Fruit fly (Drosophila melanogaster) whole organism, embryonic: ENCODE data around the gene spirit.

Experiments
- Antp ChIP-seq: fragments of 200-800 bp; sonication (Bioruptor generic); optimal IDR thresholded peaks from 3 replicates; lab custom pipeline; 2016; ENCODE audit warnings: missing biosample characterization, missing genetic modification characterization
- Asciz ChIP-seq: fragments of 200-800 bp; sonication (Bioruptor generic); optimal IDR thresholded peaks from 2 replicates; lab custom pipeline; 2017; ENCODE audit warnings: missing biosample characterization, mild to moderate bottlenecking, missing genetic modification characterization, missing genetic modification reagents
- CG10366 ChIP-seq: fragments of 200-800 bp; sonication (Bioruptor generic); IDR thresholded peaks from 2 replicates; pipeline ENCODE4 v1.3.6; 2022; ENCODE audit warnings: missing biosample characterization, missing genetic modification characterization
- CG11504 ChIP-seq: fragments of 200-800 bp; sonication (Bioruptor generic); optimal IDR thresholded peaks from 3 replicates; lab custom pipeline; 2019; ENCODE audit warnings: missing biosample characterization, mild to moderate bottlenecking, missing genetic modification characterization, moderate library complexity
- CG12155 ChIP-seq: fragments of 200-800 bp; sonication (Bioruptor generic); optimal IDR thresholded peaks from 3 replicates; lab custom pipeline; 2016; ENCODE audit warnings: missing biosample characterization, missing genetic modification characterization
- CG12391 ChIP-seq: fragments of 200-800 bp; sonication (Bioruptor generic); optimal IDR thresholded peaks from 3 replicates; lab custom pipeline; 2018; ENCODE audit warnings: missing biosample characterization, mild to moderate bottlenecking, missing genetic modification characterization, moderate library complexity
- CG13296 ChIP-seq: fragments of 200-800 bp; sonication (Bioruptor generic); optimal IDR thresholded peaks from 3 replicates; lab custom pipeline; 2018; ENCODE audit warnings: missing biosample characterization, mild to moderate bottlenecking, missing genetic modification characterization
- CG15073 ChIP-seq: fragments of 200-800 bp; sonication (Bioruptor generic); optimal IDR thresholded peaks from 2 replicates; lab custom pipeline; 2016; ENCODE audit warnings: missing biosample characterization, missing genetic modification characterization
- CG15479 ChIP-seq: fragments of 200-800 bp; sonication (Bioruptor generic); optimal IDR thresholded peaks from 3 replicates; lab custom pipeline; 2019; ENCODE audit warnings: missing biosample characterization, mild to moderate bottlenecking, missing genetic modification characterization, moderate library complexity
- CG16815 ChIP-seq: fragments of 200-800 bp; sonication (Bioruptor generic); optimal IDR thresholded peaks from 3 replicates; lab custom pipeline; 2017; ENCODE audit warnings: missing biosample characterization, mild to moderate bottlenecking, missing genetic modification characterization
- CG17359 ChIP-seq: fragments of 200-800 bp; sonication (Bioruptor generic); optimal IDR thresholded peaks from 3 replicates; lab custom pipeline; 2018; ENCODE audit warnings: missing biosample characterization, mild to moderate bottlenecking, missing genetic modification characterization, moderate library complexity
- CG17829 ChIP-seq: fragments of 200-800 bp; optimal IDR thresholded peaks from 2 replicates; lab custom pipeline; 2019; ENCODE audit warnings: missing biosample characterization, mild to moderate bottlenecking, missing genetic modification characterization, moderate library complexity
- CG18262 ChIP-seq: fragments of 200-800 bp; optimal IDR thresholded peaks from 3 replicates; lab custom pipeline; 2019; ENCODE audit warnings: missing biosample characterization, mild to moderate bottlenecking, missing genetic modification characterization, moderate library complexity
- CG1832 ChIP-seq: fragments of 200-800 bp; sonication (Bioruptor generic); optimal IDR thresholded peaks from 2 replicates; lab custom pipeline; 2017; ENCODE audit warnings: missing biosample characterization, mild to moderate bottlenecking, missing genetic modification characterization, inconsistent platforms
- CG18764 ChIP-seq: fragments of 200-800 bp; sonication (Bioruptor generic); optimal IDR thresholded peaks from 3 replicates; lab custom pipeline; 2016; ENCODE audit warnings: missing biosample characterization, missing genetic modification characterization
- CG2120 ChIP-seq: fragments of 200-800 bp; sonication (Bioruptor generic); optimal IDR thresholded peaks from 3 replicates; lab custom pipeline; 2016; ENCODE audit warnings: missing biosample characterization, missing genetic modification characterization
- CG2889 ChIP-seq: fragments of 200-800 bp; sonication (Bioruptor generic); IDR thresholded peaks from 3 replicates; pipeline ENCODE4 v1.3.6; 2022; ENCODE audit warnings: missing biosample characterization, missing genetic modification characterization
- CG30403 ChIP-seq: fragments of 200-800 bp; sonication (Bioruptor generic); optimal IDR thresholded peaks from 3 replicates; lab custom pipeline; 2016; ENCODE audit warnings: missing biosample characterization, missing genetic modification characterization
- CG34224 ChIP-seq: fragments of 200-800 bp; sonication (Bioruptor generic); IDR thresholded peaks from 3 replicates; pipeline ENCODE4 v1.3.6; 2022; ENCODE audit warnings: missing biosample characterization, missing genetic modification characterization; ENCODE audit not compliant: partially characterized antibody
- CG34376 ChIP-seq: fragments of 200-800 bp; sonication (Bioruptor generic); optimal IDR thresholded peaks from 2 replicates; lab custom pipeline; 2018; ENCODE audit warnings: missing biosample characterization, mild to moderate bottlenecking, missing genetic modification characterization
- CG4424 ChIP-seq: fragments of 200-800 bp; sonication (Bioruptor generic); optimal IDR thresholded peaks from 3 replicates; lab custom pipeline; 2016; ENCODE audit warnings: missing biosample characterization, missing genetic modification characterization
- CG6765 ChIP-seq: fragments of 200-800 bp; sonication (Bioruptor generic); optimal IDR thresholded peaks from 3 replicates; lab custom pipeline; 2017; ENCODE audit warnings: missing biosample characterization, mild to moderate bottlenecking, missing genetic modification characterization
- CG7357 ChIP-seq: fragments of 200-800 bp; sonication (Bioruptor generic); IDR thresholded peaks from 3 replicates; pipeline ENCODE4 v1.3.6; 2022; ENCODE audit warnings: missing biosample characterization, missing genetic modification characterization
- CG7372 ChIP-seq: fragments of 200-800 bp; sonication (Bioruptor generic); IDR thresholded peaks from 2 replicates; pipeline ENCODE4 v1.3.6; 2022; ENCODE audit warnings: missing biosample characterization, missing genetic modification characterization
- CG7928 ChIP-seq: fragments of 200-800 bp; sonication (Bioruptor generic); optimal IDR thresholded peaks from 2 replicates; lab custom pipeline; 2017; ENCODE audit warnings: missing biosample characterization, mild to moderate bottlenecking, missing genetic modification characterization
- CG8765 ChIP-seq: fragments of 200-800 bp; sonication (Bioruptor generic); IDR thresholded peaks from 2 replicates; pipeline ENCODE4 v1.3.6; 2022; ENCODE audit warnings: missing biosample characterization, missing genetic modification characterization
- CG9437 ChIP-seq: fragments of 200-800 bp; sonication (Bioruptor generic); optimal IDR thresholded peaks from 2 replicates; lab custom pipeline; 2018; ENCODE audit warnings: missing biosample characterization, mild to moderate bottlenecking, missing genetic modification characterization
- Dref ChIP-seq: fragments of 200-800 bp; sonication (Bioruptor generic); IDR thresholded peaks from 2 replicates; pipeline ENCODE4 v1.3.6; 2022; ENCODE audit warnings: missing biosample characterization, missing genetic modification characterization
- Hsf ChIP-seq: fragments of 200-800 bp; sonication (Bioruptor generic); optimal IDR thresholded peaks from 3 replicates; lab custom pipeline; 2016; ENCODE audit warnings: missing biosample characterization, missing genetic modification characterization
- Med ChIP-seq: fragments of 200-800 bp; sonication (Bioruptor generic); peaks from one replicate; lab custom pipeline; 2016; ENCODE audit warnings: missing biosample characterization, missing genetic modification characterization, mild to moderate bottlenecking, inconsistent platforms, moderate library complexity
- Poxn ChIP-seq: fragments of 200-800 bp; sonication (Bioruptor generic); IDR thresholded peaks from 2 replicates; pipeline ENCODE4 v1.3.6; 2022; ENCODE audit warnings: missing biosample characterization, missing genetic modification characterization
- Ptx1 ChIP-seq: fragments of 200-800 bp; sonication (Bioruptor generic); IDR thresholded peaks from 2 replicates; pipeline ENCODE4 v1.3.6; 2022; ENCODE audit warnings: missing biosample characterization, missing genetic modification characterization
- Stat92E ChIP-seq, 3 experiments: fragments of >200 bp in 2 of 3; fragments of 200-800 bp in 1 of 3; sonication (Bioruptor generic) in 1 of 3; optimal IDR thresholded peaks; 2 replicates each; lab custom pipeline; 2017 to 2019; ENCODE audit warnings: missing biosample characterization in 3 of 3, missing genetic modification characterization in 3 of 3, mild to moderate bottlenecking in 1 of 3, moderate library complexity in 1 of 3
- Xbp1 ChIP-seq: fragments of 200-800 bp; sonication (Bioruptor generic); optimal IDR thresholded peaks from 3 replicates; lab custom pipeline; 2016; ENCODE audit warnings: missing biosample characterization, mild to moderate bottlenecking, missing genetic modification characterization
- eve ChIP-seq, 2 experiments: fragments of >200 bp; optimal IDR thresholded peaks; 2 replicates each; lab custom pipeline; 2017; ENCODE audit warnings: missing biosample characterization in 2 of 2, missing genetic modification characterization in 2 of 2
- grau ChIP-seq: fragments of 200-800 bp; optimal IDR thresholded peaks from 3 replicates; lab custom pipeline; 2019; ENCODE audit warnings: missing biosample characterization, mild to moderate bottlenecking, missing genetic modification characterization, moderate library complexity
- her ChIP-seq: fragments of 200-800 bp; sonication (Bioruptor generic); optimal IDR thresholded peaks from 2 replicates; lab custom pipeline; 2016; ENCODE audit warnings: missing biosample characterization, missing genetic modification characterization
- ind ChIP-seq: fragments of 200-800 bp; sonication (Bioruptor generic); optimal IDR thresholded peaks from 3 replicates; lab custom pipeline; 2016; ENCODE audit warnings: missing biosample characterization, missing genetic modification characterization
- lmd ChIP-seq: fragments of 200-800 bp; sonication (Bioruptor generic); IDR thresholded peaks from 2 replicates; pipeline ENCODE4 v1.3.6; 2022; ENCODE audit warnings: missing biosample characterization, missing genetic modification characterization
- maf-S ChIP-seq: fragments of 200-800 bp; sonication (Bioruptor generic); optimal IDR thresholded peaks from 2 replicates; lab custom pipeline; 2016; ENCODE audit warnings: missing biosample characterization, missing genetic modification characterization
- mam ChIP-seq: fragments of 200-800 bp; sonication (Bioruptor generic); optimal IDR thresholded peaks from 3 replicates; lab custom pipeline; 2016; ENCODE audit warnings: missing biosample characterization, missing genetic modification characterization
- mld ChIP-seq: fragments of 200-800 bp; sonication (Bioruptor generic); IDR thresholded peaks from 3 replicates; pipeline ENCODE4 v1.3.6; 2022; ENCODE audit warnings: missing biosample characterization, missing genetic modification characterization; ENCODE audit not compliant: partially characterized antibody
- org-1 ChIP-seq: fragments of 200-800 bp; sonication (Bioruptor generic); optimal IDR thresholded peaks from 2 replicates; lab custom pipeline; 2017; ENCODE audit warnings: missing biosample characterization, missing genetic modification characterization
- ranshi ChIP-seq: fragments of 200-800 bp; sonication (Bioruptor generic); IDR thresholded peaks from 2 replicates; pipeline ENCODE4 v1.3.6; 2022; ENCODE audit warnings: missing biosample characterization, missing genetic modification characterization
- so ChIP-seq: fragments of 200-800 bp; sonication (Bioruptor generic); IDR thresholded peaks from 3 replicates; pipeline ENCODE4 v1.3.6; 2022; ENCODE audit warnings: missing biosample characterization, missing genetic modification characterization
- sob ChIP-seq: fragments of 200-800 bp; sonication (Bioruptor generic); IDR thresholded peaks from 2 replicates; pipeline ENCODE4 v1.3.6; 2022; ENCODE audit warnings: missing biosample characterization, missing genetic modification characterization
- tna ChIP-seq: fragments of 200-800 bp; sonication (Bioruptor generic); IDR thresholded peaks from 2 replicates; pipeline ENCODE4 v1.3.6; 2022; ENCODE audit warnings: missing biosample characterization, missing genetic modification characterization; ENCODE audit not compliant: partially characterized antibody
- trem ChIP-seq: fragments of 200-800 bp; optimal IDR thresholded peaks from 3 replicates; lab custom pipeline; 2019; ENCODE audit warnings: missing biosample characterization, mild to moderate bottlenecking, missing genetic modification characterization, moderate library complexity
- tup ChIP-seq: fragments of 200-800 bp; sonication (Bioruptor generic); optimal IDR thresholded peaks from 2 replicates; lab custom pipeline; 2016; ENCODE audit warnings: missing biosample characterization, mild to moderate bottlenecking, missing genetic modification characterization, moderate library complexity
- zen ChIP-seq: fragments of 200-800 bp; sonication (Bioruptor generic); optimal IDR thresholded peaks from 3 replicates; lab custom pipeline; 2018; ENCODE audit warnings: missing biosample characterization, mild to moderate bottlenecking, missing genetic modification characterization, moderate library complexity
- zfh1 ChIP-seq: fragments of 200-800 bp; sonication (Bioruptor generic); IDR thresholded peaks from 3 replicates; pipeline ENCODE4 v1.3.6; 2022; ENCODE audit warnings: missing biosample characterization, missing genetic modification characterization

The spirit gene

DNA sequence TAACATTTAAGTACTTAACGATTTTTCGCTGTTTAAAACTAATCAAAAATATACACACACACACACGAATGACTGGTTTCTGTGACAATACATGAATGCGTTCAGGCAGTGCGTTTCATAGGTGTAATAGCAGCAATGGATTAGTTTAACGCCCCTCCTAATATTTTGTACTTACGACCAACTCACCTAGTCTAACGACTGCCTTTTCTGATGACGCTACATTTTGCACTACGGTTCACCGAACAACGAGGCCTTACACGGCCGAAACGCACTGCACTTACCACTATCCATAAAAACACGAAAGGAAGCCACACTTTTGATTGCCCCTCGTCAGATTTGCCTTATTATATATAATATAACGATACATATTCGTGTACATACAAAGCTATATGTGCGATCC, 27.8 kb upstream of the spirit start (continued):
- TF ChIP-seq CG1832 (GFP tag; lab: Kevin White, UChicago) (no peak), CG34376 (no peak), CG11504 (tag; lab: Kevin White, UChicago) (no peak), CG7928 (no peak), CG9437 (no peak), eve (GFP tag; optimal IDR thresholded peaks at IDR 0.05; lab: Kevin White, UChicago) (no peak), CG18764 (GFP tag; lab: Kevin White, UChicago) (peak; percentile 4), CG17829 (peak; percentile 33), mam (peak; percentile 10), zfh1 (GFP tag; lab: Robert Waterston, UW) (peak; percentile 63), CG10366 (GFP tag; lab: Robert Waterston, UW) (peak; percentile 20; the same call in 1 of the 2 replicates), CG17359 (tag; lab: Kevin White, UChicago) (peak; percentile 37), lmd (GFP tag; lab: Robert Waterston, UW) (peak; percentile 41), her (no peak), ind (peak; percentile 43), CG16815 (GFP tag; lab: Kevin White, UChicago) (peak; percentile 17), CG4424 (no peak), maf-S (GFP tag; lab: Kevin White, UChicago) (no peak), CG7372 (GFP tag; lab: Robert Waterston, UW) (peak; percentile 32; the same call in 1 of the 2 replicates), so (GFP tag; lab: Robert Waterston, UW) (no peak), CG18262 (peak; percentile 40), CG15479 (GFP tag; lab: Kevin White, UChicago) (no peak), sob (0 out of 2 replicates have a peak, but pooled peaks have one; percentile 22), tna (GFP tag; lab: Robert Waterston, UW) (no peak), CG2120 (GFP tag; lab: Kevin White, UChicago) (peak; percentile 5), CG7357 (GFP tag; lab: Robert Waterston, UW) (peak; percentile 36; the same call in 1 of the 3 replicates), Xbp1 (GFP tag; lab: Kevin White, UChicago) (peak; percentile 38), CG2889 (GFP tag; lab: Robert Waterston, UW) (0 out of 3 replicates have a peak, but pooled peaks have one; percentile 6), grau (no peak), mld (no peak), Med (GFP tag; lab: Kevin White, UChicago) (peak; percentile 89), Hsf (GFP tag; lab: Kevin White, UChicago) (peak; percentile 23), tup (no peak), Ptx1 (peak; percentile 62), Dref (no peak), Antp (peak; percentile 39), zen (tag; lab: Kevin White, UChicago) (peak; percentile 36), CG12155 (GFP tag; lab: Kevin White, UChicago) (peak; percentile 24), CG30403 (GFP tag; lab: Kevin White, UChicago) (peak; percentile 37), CG6765 (GFP tag; lab: Kevin White, UChicago) (no peak), Asciz (no peak), CG12391 (peak; percentile 20), ranshi (0 out of 2 replicates have a peak, but pooled peaks have one; percentile 30), Poxn (GFP tag; lab: Robert Waterston, UW) (no peak), CG34224 (GFP tag; lab: Robert Waterston, UW) (no peak), org-1 (peak; percentile 21), trem (peak; percentile 21), CG13296 (GFP tag; lab: Kevin White, UChicago) (no peak), CG8765 (GFP tag; lab: Robert Waterston, UW) (peak; percentile 14; the same call in 1 of the 2 replicates), Stat92E (GFP tag; optimal IDR thresholded peaks at IDR 0.05; lab: Kevin White, UChicago) (no peak), CG15073 (GFP tag; lab: Kevin White, UChicago) (no peak)
